Worm (Caenorhabditis elegans) whole organism, L4 larva: ENCODE measurements around the gene Y57G11C.43.

Experiments used
- Y5F2A.4 ChIP-seq: fragments of 200-800 bp; sonication (Bioruptor generic); optimal IDR thresholded peaks from 2 replicates; lab custom pipeline; 2018; ENCODE audit warnings: mild to moderate bottlenecking, missing genetic modification characterization, missing compliant biosample characterization
- aly-2 ChIP-seq: sonication (generic microtip); optimal IDR thresholded peaks from 2 replicates; lab custom pipeline; 2018; ENCODE audit warnings: missing biosample characterization, missing genetic modification characterization
- lsy-2 ChIP-seq, 2 experiments: fragments of 150-350 bp in 1 of 2; sonication (generic microtip) in 1 of 2; optimal IDR thresholded peaks; 2 replicates each; lab custom pipeline; 2014 to 2017; ENCODE audit warnings: missing biosample characterization in 2 of 2, missing genetic modification characterization in 2 of 2
- nhr-25 ChIP-seq: sonication (generic microtip); optimal IDR thresholded peaks from 2 replicates; lab custom pipeline; 2017; ENCODE audit warnings: missing genetic modification characterization, mild to moderate bottlenecking, missing compliant biosample characterization, antibody characterized with exemption, moderate library complexity, borderline replicate concordance; ENCODE audit not compliant: insufficient read depth
- pha-4 ChIP-seq, 2 experiments: fragments of 150-350 bp in 1 of 2; fragments of 200-800 bp in 1 of 2; sonication (Bioruptor generic) in 1 of 2; IDR thresholded peaks in 1 of 2; optimal IDR thresholded peaks in 1 of 2; 2 replicates each; pipeline versions ENCODE4 v1.3.6 to Lab custom; 2014 to 2022; ENCODE audit warnings: missing genetic modification characterization in 2 of 2, missing genetic modification reagents in 2 of 2, missing biosample characterization in 1 of 2, missing compliant biosample characterization in 1 of 2

- TF ChIP-seq aly-2 (tag; lab: Kevin White, UChicago) (no peak), pha-4 (GFP tag; IDR thresholded peaks at IDR 0.05; lab: Robert Waterston, UW) (no peak), pha-4 (tag; optimal IDR thresholded peaks at IDR 0.05; lab: Kevin White, UChicago) (no peak), lsy-2 (tag; optimal IDR thresholded peaks at IDR 0.05; lab: Kevin White, UChicago) (no peak), Y5F2A.4 (GFP tag; lab: Kevin White, UChicago) (no peak), nhr-25 (no peak)
Observed at ce11 chrIV:14806903-14807302, 37.7 kb downstream of the Y57G11C.43 start, which contains the start of gene oig-5.
